Worm (Caenorhabditis elegans): ENCODE measurements around the gene msp-113.

- TF ChIP-seq bed-3 (GFP tag; optimal IDR thresholded peaks at IDR 0.05) (no peak), unc-39 (tag; optimal IDR thresholded peaks at IDR 0.05) (no peak), hlh-1 (tag; optimal IDR thresholded peaks at IDR 0.05) (no peak), mep-1 (tag; optimal IDR thresholded peaks at IDR 0.05) (no peak), ceh-39 (tag; optimal IDR thresholded peaks at IDR 0.05) (no peak), blmp-1 (tag; optimal IDR thresholded peaks at IDR 0.05) (no peak), nhr-237 (tag; optimal IDR thresholded peaks at IDR 0.05) (no peak), ztf-11 (tag; optimal IDR thresholded peaks at IDR 0.05) (no peak), nhr-76 (tag; optimal IDR thresholded peaks at IDR 0.05) (no peak), lsy-2 (tag; optimal IDR thresholded peaks at IDR 0.05) (no peak), elt-3 (tag; optimal IDR thresholded peaks at IDR 0.05) (no peak), lin-13 (tag; optimal IDR thresholded peaks at IDR 0.05) (no peak), drap-1 (GFP tag; optimal IDR thresholded peaks at IDR 0.05) (no peak)
These were observed 41.5 kb downstream of the msp-113 start, which contains the start of gene Y4C6B.2 for ce11 chrIV:5339255-5339654.

Data from whole organism, mixed stage, embryonic.